Fruit fly (Drosophila melanogaster): ENCODE data around the gene CG6048.

dm6 chrX:5924378-5924777 is 28.0 kb upstream of the CG6048 start:
- TF ChIP-seq lola (GFP tag; optimal IDR thresholded peaks at IDR 0.05), result no peak
- TF ChIP-seq ey (GFP tag; optimal IDR thresholded peaks at IDR 0.05), result no peak
- TF ChIP-seq Sp1 (GFP tag; optimal IDR thresholded peaks at IDR 0.05), result no peak
- TF ChIP-seq Abd-B (GFP tag; optimal IDR thresholded peaks at IDR 0.05), result no peak
- no peak for TF ChIP-seq dl (GFP tag; optimal IDR thresholded peaks at IDR 0.05; ENCODE audit: insufficient read depth in 1 of 2, partially characterized antibody in 2 of 2)

Measured in whole organism, wandering third instar larva.